Worm (Caenorhabditis elegans) whole organism, L2 larva: Measurements from ENCODE around the gene F54C9.3.

Experiments
- Y55F3AM.14 ChIP-seq: fragments of 200-800 bp; sonication (Bioruptor generic); optimal IDR thresholded peaks from 2 replicates; lab custom pipeline; 2018; ENCODE audit warnings: mild to moderate bottlenecking, missing genetic modification characterization, missing compliant biosample characterization
- ama-1 ChIP-seq: fragments of 150-350 bp; optimal IDR thresholded peaks from 2 replicates; lab custom pipeline; 2018; ENCODE audit warnings: inconsistent platforms
- egl-27 ChIP-seq: sonication (generic microtip); optimal IDR thresholded peaks from 3 replicates; lab custom pipeline; 2017; ENCODE audit warnings: missing biosample characterization, missing genetic modification reagents, missing genetic modification characterization
- elt-3 ChIP-seq: sonication (generic microtip); optimal IDR thresholded peaks from 2 replicates; lab custom pipeline; 2017; ENCODE audit warnings: missing biosample characterization, missing genetic modification characterization
- fos-1 ChIP-seq: fragments of 150-350 bp; optimal IDR thresholded peaks from 2 replicates; lab custom pipeline; 2014; ENCODE audit warnings: missing biosample characterization, missing genetic modification characterization
- nhr-11 ChIP-seq: fragments of 150-350 bp; optimal IDR thresholded peaks from 2 replicates; lab custom pipeline; 2014; ENCODE audit warnings: missing biosample characterization, missing genetic modification characterization
- nhr-12 ChIP-seq: fragments of 150-350 bp; optimal IDR thresholded peaks from 2 replicates; lab custom pipeline; 2014; ENCODE audit warnings: missing biosample characterization, missing genetic modification characterization
- nhr-6 ChIP-seq: fragments of 150-350 bp; optimal IDR thresholded peaks from 2 replicates; lab custom pipeline; 2014; ENCODE audit warnings: missing biosample characterization, missing genetic modification characterization
- snpc-4 ChIP-seq: fragments of 150-350 bp; optimal IDR thresholded peaks from 2 replicates; lab custom pipeline; 2014; ENCODE audit warnings: missing biosample characterization, missing genetic modification characterization
- unc-39 ChIP-seq: fragments of 150-350 bp; optimal IDR thresholded peaks from 2 replicates; lab custom pipeline; 2014; ENCODE audit warnings: missing biosample characterization, missing genetic modification characterization
- ztf-11 ChIP-seq: sonication (generic microtip); optimal IDR thresholded peaks from 2 replicates; lab custom pipeline; 2017; ENCODE audit warnings: missing biosample characterization, missing genetic modification characterization

DNA sequence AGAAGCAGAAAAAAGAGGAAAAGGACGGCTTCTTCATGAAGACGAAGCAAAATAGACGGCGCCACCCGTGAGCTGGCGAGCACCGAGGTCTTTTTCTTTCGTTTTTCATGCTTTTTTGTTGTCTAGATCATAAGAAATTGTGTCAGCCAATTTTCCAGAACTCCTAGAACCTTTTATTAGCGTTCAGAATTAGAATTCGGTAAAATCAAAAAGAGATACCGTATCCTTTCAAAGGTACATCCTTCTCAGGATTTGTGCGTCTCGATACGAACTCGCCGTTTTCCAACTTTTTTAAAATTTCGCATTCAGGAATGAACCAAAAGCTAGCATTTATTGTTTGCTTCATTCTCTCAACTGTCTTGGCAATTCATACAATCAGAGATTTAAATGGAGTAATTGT lies 6.4 kb upstream of the F54C9.3 start, which contains the start of gene F54C9.7:
- TF ChIP-seq snpc-4 (tag; lab: Kevin White, UChicago) (no peak), egl-27 (tag; lab: Kevin White, UChicago) (no peak), nhr-12 (tag; lab: Kevin White, UChicago) (no peak), ama-1 (lab: Kevin White, UChicago) (no peak), elt-3 (no peak), nhr-6 (tag; lab: Kevin White, UChicago) (no peak), Y55F3AM.14 (GFP tag; lab: Kevin White, UChicago) (no peak), unc-39 (tag; lab: Kevin White, UChicago) (no peak), nhr-11 (tag; lab: Kevin White, UChicago) (no peak), ztf-11 (tag; lab: Kevin White, UChicago) (no peak), fos-1 (no peak)
